Fruit fly (Drosophila melanogaster) whole organism, embryonic: Measurements from ENCODE around the gene Gycalpha99B.

ENCODE experiments used
- Abd-B ChIP-seq: fragments of 200-800 bp; sonication (Bioruptor generic); optimal IDR thresholded peaks from 2 replicates; lab custom pipeline; 2018; ENCODE audit warnings: missing biosample characterization, mild to moderate bottlenecking, missing genetic modification characterization, moderate library complexity
- CG32767 ChIP-seq: fragments of 200-800 bp; sonication (Bioruptor generic); IDR thresholded peaks from 2 replicates; pipeline ENCODE4 v1.3.6; 2022; ENCODE audit warnings: missing biosample characterization, missing genetic modification characterization
- CG3407 ChIP-seq: fragments of 200-800 bp; sonication (Bioruptor generic); optimal IDR thresholded peaks from 2 replicates; lab custom pipeline; 2018; ENCODE audit warnings: missing biosample characterization, mild to moderate bottlenecking, missing genetic modification characterization
- D ChIP-seq, 2 experiments: fragments of 200-800 bp in 1 of 2; fragments of >200 bp in 1 of 2; sonication (Bioruptor generic) in 1 of 2; optimal IDR thresholded peaks; 2 replicates in 1 of 2; 3 replicates in 1 of 2; lab custom pipeline; 2017; ENCODE audit warnings: mild to moderate bottlenecking in 1 of 2, missing biosample characterization in 1 of 2, missing genetic modification characterization in 1 of 2, missing genetic modification reagents in 1 of 2

DNA sequence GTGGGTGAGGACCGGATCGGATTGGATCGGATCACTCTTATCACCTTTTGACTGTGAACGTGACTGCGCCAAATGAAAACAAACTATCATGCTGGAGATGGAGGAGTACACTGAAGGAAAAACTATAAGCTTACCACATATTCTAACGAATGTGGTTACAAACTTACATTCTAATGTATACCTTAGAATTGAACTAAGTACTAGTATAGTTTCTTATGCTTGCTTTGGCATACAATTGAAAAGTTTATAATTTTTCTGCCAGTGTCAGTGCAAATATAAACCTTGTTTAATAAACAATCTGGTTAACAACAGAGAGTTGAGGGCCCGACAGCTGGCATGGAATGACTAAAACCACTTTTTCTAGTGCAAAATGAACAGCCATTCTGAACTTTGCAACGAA is 35.2 kb downstream of the Gycalpha99B start:
- TF ChIP-seq CG3407 (GFP tag; lab: Kevin White, UChicago) (no peak), D (optimal IDR thresholded peaks at IDR 0.05; lab: Kevin White, UChicago) (no peak), D (GFP tag; optimal IDR thresholded peaks at IDR 0.05; lab: Kevin White, UChicago) (no peak), Abd-B (GFP tag; lab: Kevin White, UChicago) (no peak), CG32767 (GFP tag; lab: Robert Waterston, UW) (no peak)
